Fruit fly (Drosophila melanogaster) whole organism, embryonic: ENCODE results near the gene Trpgamma.

Experiments used
- ATbp ChIP-seq: fragments of 200-800 bp; sonication (Bioruptor generic); optimal IDR thresholded peaks from 2 replicates; lab custom pipeline; 2017; ENCODE audit warnings: missing biosample characterization, mild to moderate bottlenecking, missing genetic modification characterization, missing genetic modification reagents
- Bgb ChIP-seq: fragments of 200-800 bp; sonication (Bioruptor generic); IDR thresholded peaks from 2 replicates; pipeline ENCODE4 v1.3.6; 2022; ENCODE audit warnings: missing biosample characterization, missing genetic modification characterization; ENCODE audit not compliant: partially characterized antibody
- CG10321 ChIP-seq: fragments of 200-800 bp; sonication (Bioruptor generic); IDR thresholded peaks from 2 replicates; pipeline ENCODE4 v1.3.6; 2022; ENCODE audit warnings: missing biosample characterization, missing genetic modification characterization
- CG11093 ChIP-seq: fragments of 200-800 bp; sonication (Bioruptor generic); IDR thresholded peaks from 3 replicates; pipeline ENCODE4 v1.3.6; 2022; ENCODE audit warnings: missing biosample characterization, missing genetic modification characterization
- CG14050 ChIP-seq: fragments of 200-800 bp; sonication (Bioruptor generic); IDR thresholded peaks from 3 replicates; pipeline ENCODE4 v1.3.6; 2022; ENCODE audit warnings: missing biosample characterization, missing genetic modification characterization
- CG15514 ChIP-seq: fragments of 200-800 bp; sonication (Bioruptor generic); optimal IDR thresholded peaks from 3 replicates; lab custom pipeline; 2017; ENCODE audit warnings: missing biosample characterization, missing genetic modification characterization, mild to moderate bottlenecking, moderate library complexity, missing genetic modification reagents
- CG15696 ChIP-seq: fragments of 200-800 bp; sonication (Bioruptor generic); optimal IDR thresholded peaks from 2 replicates; lab custom pipeline; 2019; ENCODE audit warnings: missing biosample characterization, mild to moderate bottlenecking, missing genetic modification characterization, moderate library complexity
- CG16813 ChIP-seq: fragments of 200-800 bp; sonication (Bioruptor generic); IDR thresholded peaks from 3 replicates; pipeline ENCODE4 v1.3.6; 2022; ENCODE audit warnings: missing biosample characterization, missing genetic modification characterization; ENCODE audit not compliant: partially characterized antibody
- CG31388 ChIP-seq: fragments of 200-800 bp; sonication (Bioruptor generic); optimal IDR thresholded peaks from 2 replicates; lab custom pipeline; 2016; ENCODE audit warnings: missing biosample characterization, missing genetic modification characterization
- CG34224 ChIP-seq: fragments of 200-800 bp; sonication (Bioruptor generic); IDR thresholded peaks from 3 replicates; pipeline ENCODE4 v1.3.6; 2022; ENCODE audit warnings: missing biosample characterization, missing genetic modification characterization; ENCODE audit not compliant: partially characterized antibody
- CG4707 ChIP-seq: fragments of 200-800 bp; sonication (Bioruptor generic); optimal IDR thresholded peaks from 2 replicates; lab custom pipeline; 2018; ENCODE audit warnings: missing biosample characterization, mild to moderate bottlenecking, missing genetic modification characterization, moderate library complexity
- CG6791 ChIP-seq: fragments of 200-800 bp; sonication (Bioruptor generic); IDR thresholded peaks from 3 replicates; pipeline ENCODE4 v1.3.6; 2022; ENCODE audit warnings: missing biosample characterization, missing genetic modification characterization; ENCODE audit not compliant: partially characterized antibody
- CG7963 ChIP-seq: fragments of 200-800 bp; sonication (Bioruptor generic); IDR thresholded peaks from 3 replicates; pipeline ENCODE4 v1.3.6; 2022; ENCODE audit warnings: missing biosample characterization, missing genetic modification characterization; ENCODE audit not compliant: partially characterized antibody
- CG8388 ChIP-seq: fragments of 200-800 bp; sonication (Bioruptor generic); optimal IDR thresholded peaks from 2 replicates; lab custom pipeline; 2019; ENCODE audit warnings: missing biosample characterization, mild to moderate bottlenecking, missing genetic modification characterization, moderate library complexity
- Chrac-16 ChIP-seq: fragments of 200-800 bp; sonication (Bioruptor generic); optimal IDR thresholded peaks from 3 replicates; lab custom pipeline; 2016; ENCODE audit warnings: missing biosample characterization, missing genetic modification characterization
- CrebB ChIP-seq: fragments of 200-800 bp; sonication (Bioruptor generic); optimal IDR thresholded peaks from 3 replicates; lab custom pipeline; 2018; ENCODE audit warnings: missing biosample characterization, mild to moderate bottlenecking, missing genetic modification characterization
- Drgx ChIP-seq: fragments of 200-800 bp; sonication (Bioruptor generic); IDR thresholded peaks from 2 replicates; pipeline ENCODE4 v1.3.6; 2022; ENCODE audit warnings: missing biosample characterization, missing genetic modification characterization
- HLH4C ChIP-seq: fragments of 200-800 bp; sonication (Bioruptor generic); IDR thresholded peaks from 3 replicates; pipeline ENCODE4 v1.3.6; 2022; ENCODE audit warnings: missing biosample characterization, missing genetic modification characterization; ENCODE audit not compliant: partially characterized antibody
- Med ChIP-seq: fragments of 200-800 bp; sonication (Bioruptor generic); peaks from one replicate; lab custom pipeline; 2016; ENCODE audit warnings: missing biosample characterization, missing genetic modification characterization, mild to moderate bottlenecking, inconsistent platforms, moderate library complexity
- PHDP ChIP-seq: fragments of 200-800 bp; sonication (Bioruptor generic); optimal IDR thresholded peaks from 3 replicates; lab custom pipeline; 2018; ENCODE audit warnings: missing biosample characterization, mild to moderate bottlenecking, missing genetic modification characterization, moderate library complexity
- Poxn ChIP-seq: fragments of 200-800 bp; sonication (Bioruptor generic); IDR thresholded peaks from 2 replicates; pipeline ENCODE4 v1.3.6; 2022; ENCODE audit warnings: missing biosample characterization, missing genetic modification characterization
- Scr ChIP-seq: fragments of 200-800 bp; sonication (Bioruptor generic); IDR thresholded peaks from 2 replicates; pipeline ENCODE4 v1.3.6; 2022; ENCODE audit warnings: missing biosample characterization, missing genetic modification characterization; ENCODE audit not compliant: partially characterized antibody
- aop ChIP-seq: fragments of 200-800 bp; sonication (Bioruptor generic); IDR thresholded peaks from 2 replicates; pipeline ENCODE4 v1.3.6; 2022; ENCODE audit warnings: missing biosample characterization, missing genetic modification characterization
- ato ChIP-seq: fragments of 200-800 bp; sonication (Bioruptor generic); IDR thresholded peaks from 2 replicates; pipeline ENCODE4 v1.3.6; 2022; ENCODE audit warnings: missing biosample characterization, missing genetic modification characterization; ENCODE audit not compliant: partially characterized antibody
- ems ChIP-seq: fragments of 200-800 bp; sonication (Bioruptor generic); optimal IDR thresholded peaks from 3 replicates; lab custom pipeline; 2016; ENCODE audit warnings: missing biosample characterization, missing genetic modification characterization
- exex ChIP-seq: fragments of 200-800 bp; sonication (Bioruptor generic); optimal IDR thresholded peaks from 4 replicates; lab custom pipeline; 2018; ENCODE audit warnings: missing biosample characterization, mild to moderate bottlenecking, missing genetic modification characterization, moderate library complexity
- fd102C ChIP-seq: fragments of 200-800 bp; sonication (Bioruptor generic); optimal IDR thresholded peaks from 2 replicates; lab custom pipeline; 2018; ENCODE audit warnings: missing biosample characterization, mild to moderate bottlenecking, missing genetic modification characterization, moderate library complexity
- fd64A ChIP-seq: fragments of 200-800 bp; sonication (Bioruptor generic); optimal IDR thresholded peaks from 3 replicates; lab custom pipeline; 2018; ENCODE audit warnings: missing biosample characterization, mild to moderate bottlenecking, missing genetic modification characterization
- gcm2 ChIP-seq: fragments of 200-800 bp; sonication (Bioruptor generic); optimal IDR thresholded peaks from 2 replicates; lab custom pipeline; 2016; ENCODE audit warnings: missing biosample characterization, missing genetic modification characterization
- grau ChIP-seq: fragments of 200-800 bp; optimal IDR thresholded peaks from 3 replicates; lab custom pipeline; 2019; ENCODE audit warnings: missing biosample characterization, mild to moderate bottlenecking, missing genetic modification characterization, moderate library complexity
- ind ChIP-seq: fragments of 200-800 bp; sonication (Bioruptor generic); optimal IDR thresholded peaks from 3 replicates; lab custom pipeline; 2016; ENCODE audit warnings: missing biosample characterization, missing genetic modification characterization
- ken ChIP-seq: fragments of 200-800 bp; sonication (Bioruptor generic); IDR thresholded peaks from 3 replicates; pipeline ENCODE4 v1.3.6; 2022; ENCODE audit warnings: missing biosample characterization, missing genetic modification characterization
- mirr ChIP-seq: fragments of 200-800 bp; sonication (Bioruptor generic); optimal IDR thresholded peaks from 3 replicates; lab custom pipeline; 2018; ENCODE audit warnings: missing biosample characterization, mild to moderate bottlenecking, missing genetic modification characterization
- nerfin-2 ChIP-seq: fragments of 200-800 bp; sonication (Bioruptor generic); IDR thresholded peaks from 2 replicates; pipeline ENCODE4 v1.3.6; 2022; ENCODE audit warnings: missing biosample characterization, missing genetic modification characterization; ENCODE audit not compliant: partially characterized antibody
- nmo ChIP-seq: fragments of 200-800 bp; sonication (Bioruptor generic); optimal IDR thresholded peaks from 2 replicates; lab custom pipeline; 2018; ENCODE audit warnings: missing biosample characterization, mild to moderate bottlenecking, missing genetic modification characterization, moderate library complexity
- p53 ChIP-seq: fragments of 200-800 bp; sonication (Bioruptor generic); optimal IDR thresholded peaks from 2 replicates; lab custom pipeline; 2016; ENCODE audit warnings: missing biosample characterization, missing genetic modification characterization
- pita ChIP-seq: fragments of 200-800 bp; sonication (Bioruptor generic); optimal IDR thresholded peaks from 2 replicates; lab custom pipeline; 2017; ENCODE audit warnings: missing biosample characterization, mild to moderate bottlenecking, missing genetic modification characterization
- sens ChIP-seq: fragments of 200-800 bp; sonication (Bioruptor generic); peaks from one replicate; lab custom pipeline; 2016; ENCODE audit warnings: missing biosample characterization, missing genetic modification characterization
- slbo ChIP-seq: fragments of 200-800 bp; sonication (Bioruptor generic); IDR thresholded peaks from 2 replicates; pipeline ENCODE4 v1.3.6; 2022; ENCODE audit warnings: missing biosample characterization, missing genetic modification characterization
- sug ChIP-seq: fragments of 200-800 bp; optimal IDR thresholded peaks from 2 replicates; lab custom pipeline; 2019; ENCODE audit warnings: missing biosample characterization, mild to moderate bottlenecking, missing genetic modification characterization, moderate library complexity
- trh ChIP-seq: fragments of 200-800 bp; sonication (Bioruptor generic); optimal IDR thresholded peaks from 2 replicates; lab custom pipeline; 2016; ENCODE audit warnings: missing biosample characterization, missing genetic modification characterization
- unc-4 ChIP-seq: fragments of 200-800 bp; sonication (Bioruptor generic); IDR thresholded peaks from 2 replicates; pipeline ENCODE4 v1.3.6; 2022; ENCODE audit warnings: missing biosample characterization, missing genetic modification characterization; ENCODE audit not compliant: partially characterized antibody
- unpg ChIP-seq: fragments of 200-800 bp; sonication (Bioruptor generic); optimal IDR thresholded peaks from 3 replicates; lab custom pipeline; 2018; ENCODE audit warnings: missing biosample characterization, mild to moderate bottlenecking, missing genetic modification characterization, moderate library complexity
- zf30C ChIP-seq: fragments of 200-800 bp; sonication (Bioruptor generic); optimal IDR thresholded peaks from 3 replicates; lab custom pipeline; 2018; ENCODE audit warnings: missing biosample characterization, mild to moderate bottlenecking, missing genetic modification characterization

Trpgamma gene

DNA sequence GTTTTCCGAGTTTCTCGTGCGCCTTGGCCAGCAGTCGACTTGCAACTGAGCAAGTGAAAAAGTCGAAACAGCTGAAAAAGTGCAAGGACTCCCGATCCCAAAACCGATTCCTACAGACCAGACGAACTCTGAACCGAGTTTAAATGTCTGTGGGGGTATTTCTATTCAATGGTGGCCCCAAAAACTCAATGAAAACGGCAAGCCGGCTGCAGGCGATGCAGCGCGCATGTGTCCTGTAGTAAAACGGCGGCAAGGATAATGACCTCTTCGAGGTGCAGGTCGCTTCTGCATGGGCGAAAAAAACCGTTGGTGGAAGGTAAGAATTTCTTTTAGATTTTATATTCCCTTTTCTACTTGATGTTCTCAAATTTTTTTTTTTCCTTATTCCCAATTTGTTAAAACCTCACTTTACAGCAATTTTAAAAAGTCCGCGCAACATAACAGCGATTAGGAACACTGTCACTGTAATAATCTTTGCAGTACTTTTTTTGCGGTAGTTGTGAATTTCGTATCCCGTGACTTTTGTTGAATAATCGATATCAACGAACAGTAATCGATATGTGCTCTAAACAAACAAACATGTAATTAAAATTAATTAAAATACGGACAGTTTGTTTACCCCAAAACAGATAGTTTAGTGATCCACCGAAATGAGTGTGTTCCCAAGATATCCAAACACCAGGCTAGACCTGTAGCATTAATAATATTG, at the start of gene Trpgamma, which contains the start of gene her (continued):
- TF ChIP-seq ken (GFP tag; lab: Robert Waterston, UW) (no peak), CG8388 (GFP tag; lab: Kevin White, UChicago) (no peak), gcm2 (GFP tag; lab: Kevin White, UChicago) (no peak), CG14050 (GFP tag; lab: Robert Waterston, UW) (no peak), CG11093 (no peak), exex (tag; lab: Kevin White, UChicago) (peak; percentile 64), zf30C (GFP tag; lab: Kevin White, UChicago) (no peak), mirr (GFP tag; lab: Kevin White, UChicago) (no peak), CG31388 (no peak), trh (no peak), Chrac-16 (GFP tag; lab: Kevin White, UChicago) (no peak), CG4707 (no peak), PHDP (no peak), Bgb (GFP tag; lab: Robert Waterston, UW) (peak; percentile 93), p53 (no peak), CG10321 (no peak), ato (peak; percentile 79), CG15514 (GFP tag; lab: Kevin White, UChicago) (peak; percentile 48), CG15696 (no peak), slbo (GFP tag; lab: Robert Waterston, UW) (no peak), unc-4 (GFP tag; lab: Robert Waterston, UW) (peak; percentile 93), Drgx (GFP tag; lab: Robert Waterston, UW) (no peak), CrebB (tag; lab: Kevin White, UChicago) (no peak), ATbp (GFP tag; lab: Kevin White, UChicago) (no peak), pita (GFP tag; lab: Kevin White, UChicago) (no peak), fd64A (no peak), grau (tag; lab: Kevin White, UChicago) (no peak), nmo (GFP tag; lab: Kevin White, UChicago) (peak; percentile 52), ems (GFP tag; lab: Kevin White, UChicago) (no peak), unpg (GFP tag; lab: Kevin White, UChicago) (peak; percentile 21), sens (GFP tag; lab: Kevin White, UChicago) (peak; percentile 83), Scr (GFP tag; lab: Robert Waterston, UW) (peak; percentile 91)

- peak; percentile 26 for TF ChIP-seq Med (GFP tag; lab: Kevin White, UChicago)
- TF ChIP-seq aop (GFP tag; lab: Robert Waterston, UW) = no peak
- TF ChIP-seq CG16813 (GFP tag; lab: Robert Waterston, UW) = peak; percentile 56
- TF ChIP-seq CG7963 = peak; percentile 45; the same call in 2 of the 3 replicates
- TF ChIP-seq Scr (GFP tag; lab: Robert Waterston, UW) = peak; percentile 40; the same call in 1 of the 2 replicates
- peak; percentile 60; the same call in 1 of the 3 replicates for TF ChIP-seq CG6791 (GFP tag; lab: Robert Waterston, UW)
- no peak for TF ChIP-seq CG10321
- TF ChIP-seq CG34224 = peak; percentile 21; the same call in 1 of the 3 replicates
- TF ChIP-seq Bgb (GFP tag; lab: Robert Waterston, UW) = peak; percentile 63; the same call in 1 of the 2 replicates
- TF ChIP-seq HLH4C (GFP tag; lab: Robert Waterston, UW) = peak; percentile 75
- TF ChIP-seq Poxn (GFP tag; lab: Robert Waterston, UW) = no peak
- TF ChIP-seq ind (GFP tag; lab: Kevin White, UChicago) = no peak
- TF ChIP-seq unc-4 (GFP tag; lab: Robert Waterston, UW) = no peak
- TF ChIP-seq nerfin-2 (GFP tag; lab: Robert Waterston, UW) = peak; percentile 51
- TF ChIP-seq sug = no peak
- 0 out of 2 replicates have a peak, but pooled peaks have one; percentile 40 for TF ChIP-seq ato
- no peak for TF ChIP-seq fd102C (GFP tag; lab: Kevin White, UChicago)
- TF ChIP-seq sens (GFP tag; lab: Kevin White, UChicago) = peak; percentile 4
Observed at dm6 chr2L:16722596-16722995, 46.1 kb upstream of the Trpgamma start.
